Fruit fly (Drosophila melanogaster) whole organism, prepupa: ENCODE measurements around the gene Best2.

ENCODE experiments used
- CG11902 ChIP-seq: fragments of 200-800 bp; sonication (Bioruptor generic); optimal IDR thresholded peaks from 3 replicates; lab custom pipeline; 2016; ENCODE audit warnings: missing biosample characterization, missing genetic modification characterization
- CG31627 ChIP-seq: fragments of 200-800 bp; sonication (Bioruptor generic); optimal IDR thresholded peaks from 3 replicates; lab custom pipeline; 2016; ENCODE audit warnings: missing biosample characterization, missing genetic modification characterization
- CG32006 ChIP-seq: fragments of 200-800 bp; sonication (Bioruptor generic); optimal IDR thresholded peaks from 3 replicates; lab custom pipeline; 2017; ENCODE audit warnings: missing biosample characterization, mild to moderate bottlenecking, missing genetic modification characterization
- CG6276 ChIP-seq: fragments of 200-800 bp; sonication (Bioruptor generic); optimal IDR thresholded peaks from 2 replicates; lab custom pipeline; 2017; ENCODE audit warnings: missing biosample characterization, mild to moderate bottlenecking, missing genetic modification characterization
- CG6792 ChIP-seq: fragments of 200-800 bp; sonication (Bioruptor generic); optimal IDR thresholded peaks from 3 replicates; lab custom pipeline; 2016; ENCODE audit warnings: missing biosample characterization, missing genetic modification characterization
- CG6854 ChIP-seq: fragments of 200-800 bp; sonication (Bioruptor generic); optimal IDR thresholded peaks from 2 replicates; lab custom pipeline; 2017; ENCODE audit warnings: missing biosample characterization, mild to moderate bottlenecking, missing genetic modification characterization
- Eip75B ChIP-seq: fragments of 200-800 bp; sonication (Bioruptor generic); optimal IDR thresholded peaks from 3 replicates; lab custom pipeline; 2016; ENCODE audit warnings: missing biosample characterization, missing genetic modification characterization
- Hr39 ChIP-seq: fragments of 200-800 bp; sonication (Bioruptor generic); optimal IDR thresholded peaks from 2 replicates; lab custom pipeline; 2016; ENCODE audit warnings: missing biosample characterization, missing genetic modification characterization
- Sox15 ChIP-seq: fragments of 200-800 bp; sonication (Bioruptor generic); optimal IDR thresholded peaks from 3 replicates; lab custom pipeline; 2016; ENCODE audit warnings: missing biosample characterization, missing genetic modification characterization
- acj6 ChIP-seq: fragments of 200-800 bp; sonication (Bioruptor generic); optimal IDR thresholded peaks from 3 replicates; lab custom pipeline; 2016; ENCODE audit warnings: missing biosample characterization, missing genetic modification characterization
- esn ChIP-seq: fragments of 200-800 bp; sonication (Bioruptor generic); optimal IDR thresholded peaks from 2 replicates; lab custom pipeline; 2016; ENCODE audit warnings: missing biosample characterization, mild to moderate bottlenecking, missing genetic modification characterization, moderate library complexity
- fd85E ChIP-seq: fragments of 200-800 bp; sonication (Bioruptor generic); optimal IDR thresholded peaks from 3 replicates; lab custom pipeline; 2016; ENCODE audit warnings: missing biosample characterization, missing genetic modification characterization
- lz ChIP-seq: fragments of 200-800 bp; sonication (Bioruptor generic); optimal IDR thresholded peaks from 3 replicates; lab custom pipeline; 2016; ENCODE audit warnings: missing biosample characterization, missing genetic modification characterization
- pdm3 ChIP-seq: fragments of 200-800 bp; sonication (Bioruptor generic); optimal IDR thresholded peaks from 3 replicates; lab custom pipeline; 2016; ENCODE audit warnings: missing biosample characterization, missing genetic modification characterization

DNA sequence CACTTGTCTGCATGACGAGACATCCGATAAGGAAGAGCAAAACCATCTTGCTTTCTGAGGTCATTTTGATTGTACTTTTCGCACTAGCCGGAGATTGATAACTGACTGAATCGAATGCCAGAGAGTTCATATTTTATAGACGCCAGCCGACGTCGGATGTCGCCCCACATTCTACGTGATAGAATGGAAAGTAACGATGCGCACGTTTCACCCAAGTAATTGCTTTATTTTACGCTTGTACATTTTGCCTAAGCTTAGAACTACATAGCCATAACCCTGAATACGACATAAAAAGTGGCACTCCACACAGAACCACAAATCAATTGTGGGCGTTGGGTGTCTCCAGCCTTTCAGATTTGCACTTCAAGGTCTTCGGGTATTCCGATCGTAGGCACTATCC lies 24.2 kb downstream of the Best2 start, which contains the start of gene CG13299:
- no peak for TF ChIP-seq esn (GFP tag; lab: Kevin White, UChicago)
- no peak for TF ChIP-seq CG6854 (GFP tag; lab: Kevin White, UChicago)
- no peak for TF ChIP-seq Sox15 (GFP tag; lab: Kevin White, UChicago)
- no peak for TF ChIP-seq Eip75B
- TF ChIP-seq CG6276 (GFP tag; lab: Kevin White, UChicago): no peak
- no peak for TF ChIP-seq CG6792 (GFP tag; lab: Kevin White, UChicago)
- TF ChIP-seq acj6 (GFP tag; lab: Kevin White, UChicago): no peak
- no peak for TF ChIP-seq lz (GFP tag; lab: Kevin White, UChicago)
- no peak for TF ChIP-seq Hr39 (GFP tag; lab: Kevin White, UChicago)
- TF ChIP-seq CG31627 (GFP tag; lab: Kevin White, UChicago): no peak
- no peak for TF ChIP-seq fd85E (GFP tag; lab: Kevin White, UChicago)
- no peak for TF ChIP-seq pdm3
- no peak for TF ChIP-seq CG11902 (GFP tag; lab: Kevin White, UChicago)
- TF ChIP-seq CG32006: no peak
